Worm (Caenorhabditis elegans) whole organism, midembryonic: ENCODE measurements around the gene ztf-13.

Experiments used
- T22C8.4 ChIP-seq: fragments of 200-800 bp; sonication (Bioruptor generic); IDR thresholded peaks from 2 replicates; pipeline ENCODE4 v1.3.6; 2022; ENCODE audit warnings: missing genetic modification characterization, missing compliant biosample characterization
- cog-1 ChIP-seq: sonication (generic microtip); optimal IDR thresholded peaks from 2 replicates; lab custom pipeline; 2016; ENCODE audit warnings: missing genetic modification characterization, missing compliant biosample characterization
- flt-1 ChIP-seq: fragments of 200-800 bp; sonication (Bioruptor generic); IDR thresholded peaks from 2 replicates; pipeline ENCODE4 v1.3.6; 2022; ENCODE audit warnings: missing genetic modification characterization, missing compliant biosample characterization
- klf-2 ChIP-seq: fragments of 200-800 bp; sonication (Bioruptor generic); conservative IDR thresholded peaks from 2 replicates; pipeline ENCODE4 v1.3.6; 2022; ENCODE audit warnings: missing genetic modification reagents, missing genetic modification characterization, missing compliant biosample characterization
- med-1 ChIP-seq: sonication (generic microtip); optimal IDR thresholded peaks from 2 replicates; lab custom pipeline; 2017; ENCODE audit warnings: missing genetic modification characterization, mild to moderate bottlenecking, missing compliant biosample characterization, antibody characterized with exemption, missing genetic modification reagents; ENCODE audit not compliant: insufficient read depth
- ref-1 ChIP-seq: fragments of 200-800 bp; sonication (Bioruptor generic); conservative IDR thresholded peaks from 2 replicates; pipeline ENCODE4 v1.3.6; 2022; ENCODE audit warnings: missing genetic modification reagents, missing genetic modification characterization, missing compliant biosample characterization
- tab-1 ChIP-seq: fragments of 200-800 bp; sonication (Bioruptor generic); IDR thresholded peaks from 2 replicates; pipeline ENCODE4 v1.3.6; 2022; ENCODE audit warnings: missing genetic modification characterization, missing compliant biosample characterization
- ztf-23 ChIP-seq: fragments of 200-800 bp; sonication (Bioruptor generic); IDR thresholded peaks from 2 replicates; pipeline ENCODE4 v1.3.6; 2022; ENCODE audit warnings: missing genetic modification reagents, missing genetic modification characterization, missing compliant biosample characterization
- ztf-29 ChIP-seq: fragments of 200-800 bp; sonication (Bioruptor generic); IDR thresholded peaks from 2 replicates; pipeline ENCODE4 v1.3.6; 2022; ENCODE audit warnings: missing genetic modification reagents, missing genetic modification characterization, missing compliant biosample characterization

The ztf-13 gene

ce11 chrX:3057656-3058055 is 44.3 kb downstream of the ztf-13 start:
- TF ChIP-seq klf-2 (GFP tag; lab: Robert Waterston, UW) (no peak), T22C8.4 (GFP tag; lab: Robert Waterston, UW) (no peak), ztf-29 (no peak), cog-1 (tag; lab: Kevin White, UChicago) (no peak), ref-1 (no peak), tab-1 (GFP tag; lab: Robert Waterston, UW) (no peak)

- TF ChIP-seq ztf-23 = no peak
- no peak for TF ChIP-seq tab-1 (GFP tag; lab: Robert Waterston, UW)
- no peak for TF ChIP-seq cog-1 (tag; lab: Kevin White, UChicago)
- TF ChIP-seq ref-1 = no peak
- TF ChIP-seq med-1 (GFP tag; lab: Kevin White, UChicago) = no peak
- no peak for TF ChIP-seq klf-2 (GFP tag; lab: Robert Waterston, UW)
- TF ChIP-seq T22C8.4 (GFP tag; lab: Robert Waterston, UW) = no peak
- no peak for TF ChIP-seq ztf-29
- TF ChIP-seq flt-1 = no peak
These were observed 45.9 kb downstream of the ztf-13 start for ce11 chrX:3056098-3056497.

DNA sequence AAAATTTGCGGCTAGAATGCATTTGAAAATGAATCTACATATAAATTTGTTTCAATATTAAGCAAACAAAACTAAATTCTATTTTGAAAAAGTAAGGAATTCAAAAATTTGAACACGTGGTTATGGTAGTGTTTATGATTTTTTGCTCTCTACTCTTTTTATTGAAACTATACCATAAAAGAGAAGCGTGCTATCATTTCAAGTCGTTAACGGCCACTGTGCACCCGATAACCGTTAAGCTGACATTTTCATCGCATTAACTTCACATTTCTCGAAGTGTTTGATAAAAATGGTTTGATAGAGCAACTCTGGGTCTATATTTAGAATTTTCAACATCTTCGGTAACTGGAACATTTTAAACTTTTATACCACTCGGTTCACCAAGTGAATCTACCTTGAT is 47.2 kb downstream of the ztf-13 start, which contains the start of gene twk-26:
Gene twk-26 (minus strand): TSS at position 23 of the 400 bp plus-strand sequence.
- TF ChIP-seq T22C8.4 (GFP tag; lab: Robert Waterston, UW) = no peak
- TF ChIP-seq med-1 (GFP tag; lab: Kevin White, UChicago) = no peak
- no peak for TF ChIP-seq ztf-23
- TF ChIP-seq flt-1 = no peak
- TF ChIP-seq ref-1 = no peak
- no peak for TF ChIP-seq klf-2 (GFP tag; lab: Robert Waterston, UW)
- TF ChIP-seq tab-1 (GFP tag; lab: Robert Waterston, UW) = no peak
- TF ChIP-seq ztf-29 = no peak
- TF ChIP-seq cog-1 (tag; lab: Kevin White, UChicago) = no peak

- TF ChIP-seq flt-1 (no peak), ztf-23 (no peak)
These were observed 47.6 kb downstream of the ztf-13 start for ce11 chrX:3054394-3054793.

- no peak for TF ChIP-seq cog-1 (tag; lab: Kevin White, UChicago)
- TF ChIP-seq ref-1 = no peak
- no peak for TF ChIP-seq T22C8.4 (GFP tag; lab: Robert Waterston, UW)
- TF ChIP-seq flt-1 = no peak
- no peak for TF ChIP-seq klf-2 (GFP tag; lab: Robert Waterston, UW)
These were observed 50.5 kb downstream of the ztf-13 start for ce11 chrX:3051315-3051993.
